Fruit fly (Drosophila melanogaster): ENCODE measurements around the gene CG9386.

The CG9386 gene

dm6 chr3R:9551013-9551658 is 4.1 kb downstream of the CG9386 start (continued):
- TF ChIP-seq usp (GFP tag; optimal IDR thresholded peaks at IDR 0.05), result no peak

dm6 chr3R:9550265-9551012 is 4.8 kb downstream of the CG9386 start:
- TF ChIP-seq sage (GFP tag; optimal IDR thresholded peaks at IDR 0.05) (peak; percentile 66), rgr (GFP tag; optimal IDR thresholded peaks at IDR 0.05) (peak; percentile 10), fru (GFP tag; optimal IDR thresholded peaks at IDR 0.05) (no peak), Rel (GFP tag; optimal IDR thresholded peaks at IDR 0.05) (peak; percentile 64), Rel (tag; optimal IDR thresholded peaks at IDR 0.05) (no peak), Vsx2 (GFP tag; optimal IDR thresholded peaks at IDR 0.05; ENCODE audit: partially characterized antibody) (peak; percentile 98), dmrt93B (GFP tag; optimal IDR thresholded peaks at IDR 0.05) (no peak), Dif (GFP tag; optimal IDR thresholded peaks at IDR 0.05; ENCODE audit: partially characterized antibody) (peak; percentile 100), dsf (GFP tag; optimal IDR thresholded peaks at IDR 0.05; ENCODE audit: borderline replicate concordance) (no peak), dl (GFP tag; optimal IDR thresholded peaks at IDR 0.05; ENCODE audit: insufficient read depth in 1 of 2, partially characterized antibody in 2 of 2) (peak; percentile 99), CG32264 (GFP tag; optimal IDR thresholded peaks at IDR 0.05) (peak; percentile 16), Hnf4 (GFP tag; optimal IDR thresholded peaks at IDR 0.05) (peak; percentile 70), OdsH (GFP tag; optimal IDR thresholded peaks at IDR 0.05) (peak; percentile 23), Jra (GFP tag; optimal IDR thresholded peaks at IDR 0.05) (peak; percentile 31), brk (GFP tag; optimal IDR thresholded peaks at IDR 0.05) (peak; percentile 24), h (GFP tag; optimal IDR thresholded peaks at IDR 0.05) (peak; percentile 30), Abd-B (GFP tag; optimal IDR thresholded peaks at IDR 0.05) (no peak), Hr83 (GFP tag; optimal IDR thresholded peaks at IDR 0.05; ENCODE audit: poor library complexity, severe bottlenecking) (peak; percentile 91), br (GFP tag; optimal IDR thresholded peaks at IDR 0.05) (peak; percentile 26), N (GFP tag; optimal IDR thresholded peaks at IDR 0.05) (peak; percentile 56)

dm6 chr3R:9548769-9549168 is 6.4 kb downstream of the CG9386 start:
- no peak for TF ChIP-seq Myc (optimal IDR thresholded peaks at IDR 0.05)
- no peak for TF ChIP-seq GATAd (GFP tag; optimal IDR thresholded peaks at IDR 0.05)
- no peak for TF ChIP-seq pan (optimal IDR thresholded peaks at IDR 0.05)
- TF ChIP-seq Rel (GFP tag; optimal IDR thresholded peaks at IDR 0.05), result no peak
- no peak for TF ChIP-seq Rel (tag; optimal IDR thresholded peaks at IDR 0.05)
- TF ChIP-seq sage (GFP tag; optimal IDR thresholded peaks at IDR 0.05), result no peak
- no peak for TF ChIP-seq psq (GFP tag; optimal IDR thresholded peaks at IDR 0.05)
- TF ChIP-seq lola (GFP tag; optimal IDR thresholded peaks at IDR 0.05), result no peak
- no peak for TF ChIP-seq dl (GFP tag; optimal IDR thresholded peaks at IDR 0.05; ENCODE audit: insufficient read depth in 1 of 2, partially characterized antibody in 2 of 2)
- TF ChIP-seq Hnf4 (GFP tag; optimal IDR thresholded peaks at IDR 0.05), result no peak
- TF ChIP-seq Hr83 (GFP tag; optimal IDR thresholded peaks at IDR 0.05; ENCODE audit: poor library complexity, severe bottlenecking), result no peak
- no peak for TF ChIP-seq N (GFP tag; optimal IDR thresholded peaks at IDR 0.05)
- TF ChIP-seq Hr78 (GFP tag; optimal IDR thresholded peaks at IDR 0.05), result no peak
- no peak for TF ChIP-seq CrebA (GFP tag; optimal IDR thresholded peaks at IDR 0.05; ENCODE audit: borderline replicate concordance)
- no peak for TF ChIP-seq Dfd (GFP tag; optimal IDR thresholded peaks at IDR 0.05)
- no peak for TF ChIP-seq foxo (GFP tag; optimal IDR thresholded peaks at IDR 0.05)
- TF ChIP-seq Jra (GFP tag; optimal IDR thresholded peaks at IDR 0.05), result no peak
- TF ChIP-seq brk (GFP tag; optimal IDR thresholded peaks at IDR 0.05), result no peak

- no peak for TF ChIP-seq brk (GFP tag; optimal IDR thresholded peaks at IDR 0.05)
- TF ChIP-seq Dfd (GFP tag; optimal IDR thresholded peaks at IDR 0.05), result peak; percentile 82
Observed at dm6 chr3R:9546808-9547381, 8.3 kb downstream of the CG9386 start.

All from whole organism, wandering third instar larva.